Fruit fly (Drosophila melanogaster) whole organism, prepupa: ENCODE data around the gene CG13045.

ENCODE experiments used
- Blimp-1 ChIP-seq: fragments of 200-800 bp; sonication (Bioruptor generic); optimal IDR thresholded peaks from 3 replicates; lab custom pipeline; 2017; ENCODE audit warnings: missing biosample characterization, missing genetic modification characterization, mild to moderate bottlenecking, moderate library complexity, missing genetic modification reagents
- CG10669 ChIP-seq: fragments of 200-800 bp; sonication (Bioruptor generic); optimal IDR thresholded peaks from 3 replicates; lab custom pipeline; 2018; ENCODE audit warnings: missing biosample characterization, mild to moderate bottlenecking, missing genetic modification characterization, moderate library complexity
- CG11294 ChIP-seq: fragments of 200-800 bp; sonication (Bioruptor generic); IDR thresholded peaks from 2 replicates; pipeline ENCODE4 v1.3.6; 2022; ENCODE audit warnings: missing biosample characterization, missing genetic modification characterization
- CG11762 ChIP-seq: fragments of 200-800 bp; sonication (Bioruptor generic); optimal IDR thresholded peaks from 3 replicates; lab custom pipeline; 2016; ENCODE audit warnings: missing biosample characterization, missing genetic modification characterization; ENCODE audit not compliant: insufficient read depth
- CG15336 ChIP-seq: fragments of 200-800 bp; sonication (Bioruptor generic); IDR thresholded peaks from 2 replicates; pipeline ENCODE4 v1.3.6; 2022; ENCODE audit warnings: missing biosample characterization, missing genetic modification characterization
- CG1621 ChIP-seq: fragments of 200-800 bp; sonication (Bioruptor generic); optimal IDR thresholded peaks from 3 replicates; lab custom pipeline; 2018; ENCODE audit warnings: missing biosample characterization, mild to moderate bottlenecking, missing genetic modification characterization
- CG16779 ChIP-seq: fragments of 200-800 bp; sonication (Bioruptor generic); optimal IDR thresholded peaks from 3 replicates; lab custom pipeline; 2017; ENCODE audit warnings: missing biosample characterization, mild to moderate bottlenecking, missing genetic modification characterization
- CG3032 ChIP-seq: fragments of 200-800 bp; optimal IDR thresholded peaks from 2 replicates; lab custom pipeline; 2019; ENCODE audit warnings: missing biosample characterization, mild to moderate bottlenecking, missing genetic modification characterization, moderate library complexity
- CG34406 ChIP-seq: fragments of 200-800 bp; sonication (Bioruptor generic); optimal IDR thresholded peaks from 3 replicates; lab custom pipeline; 2016; ENCODE audit warnings: missing biosample characterization, missing genetic modification characterization
- CG4318 ChIP-seq: fragments of 200-800 bp; sonication (Bioruptor generic); optimal IDR thresholded peaks from 3 replicates; lab custom pipeline; 2017; ENCODE audit warnings: missing biosample characterization, mild to moderate bottlenecking, missing genetic modification characterization
- CG6792 ChIP-seq: fragments of 200-800 bp; sonication (Bioruptor generic); optimal IDR thresholded peaks from 3 replicates; lab custom pipeline; 2016; ENCODE audit warnings: missing biosample characterization, missing genetic modification characterization
- CG6854 ChIP-seq: fragments of 200-800 bp; sonication (Bioruptor generic); optimal IDR thresholded peaks from 2 replicates; lab custom pipeline; 2017; ENCODE audit warnings: missing biosample characterization, mild to moderate bottlenecking, missing genetic modification characterization
- CG7368 ChIP-seq: fragments of 200-800 bp; sonication (Bioruptor generic); optimal IDR thresholded peaks from 3 replicates; lab custom pipeline; 2016; ENCODE audit warnings: missing biosample characterization, missing genetic modification characterization
- CG8119 ChIP-seq: fragments of 200-800 bp; sonication (Bioruptor generic); IDR thresholded peaks from 3 replicates; pipeline ENCODE4 v1.3.6; 2022; ENCODE audit warnings: missing biosample characterization, missing genetic modification characterization
- CG8319 ChIP-seq: fragments of 200-800 bp; sonication (Bioruptor generic); optimal IDR thresholded peaks from 3 replicates; lab custom pipeline; 2016; ENCODE audit warnings: missing biosample characterization, missing genetic modification characterization
- CG8632 ChIP-seq: fragments of 200-800 bp; sonication (Bioruptor generic); optimal IDR thresholded peaks from 3 replicates; lab custom pipeline; 2016; ENCODE audit warnings: missing biosample characterization, missing genetic modification characterization
- CG9139 ChIP-seq: fragments of 200-800 bp; sonication (Bioruptor generic); optimal IDR thresholded peaks from 3 replicates; lab custom pipeline; 2017; ENCODE audit warnings: missing biosample characterization, mild to moderate bottlenecking, missing genetic modification characterization
- Eip75B ChIP-seq: fragments of 200-800 bp; sonication (Bioruptor generic); optimal IDR thresholded peaks from 3 replicates; lab custom pipeline; 2016; ENCODE audit warnings: missing biosample characterization, missing genetic modification characterization
- Eip78C ChIP-seq: fragments of 200-800 bp; sonication (Bioruptor generic); peaks from one replicate; lab custom pipeline; 2016; ENCODE audit warnings: missing biosample characterization, missing genetic modification characterization
- Eip93F ChIP-seq: fragments of 200-800 bp; sonication (Bioruptor generic); optimal IDR thresholded peaks from 2 replicates; lab custom pipeline; 2016; ENCODE audit warnings: missing biosample characterization, mild to moderate bottlenecking, missing genetic modification characterization
- Ets21C ChIP-seq: fragments of 200-800 bp; sonication (Bioruptor generic); optimal IDR thresholded peaks from 3 replicates; lab custom pipeline; 2016; ENCODE audit warnings: missing biosample characterization, missing genetic modification characterization
- Ets96B ChIP-seq: fragments of 200-800 bp; optimal IDR thresholded peaks from 2 replicates; lab custom pipeline; 2019; ENCODE audit warnings: missing biosample characterization, mild to moderate bottlenecking, missing genetic modification characterization, moderate library complexity
- Gug ChIP-seq: fragments of 200-800 bp; sonication (Bioruptor generic); IDR thresholded peaks from 2 replicates; pipeline ENCODE4 v1.3.6; 2022; ENCODE audit warnings: missing biosample characterization, missing genetic modification characterization
- Hr38 ChIP-seq: sonication (Bioruptor generic); optimal IDR thresholded peaks from 2 replicates; lab custom pipeline; 2016; ENCODE audit warnings: missing biosample characterization, missing genetic modification characterization
- Hr39 ChIP-seq: fragments of 200-800 bp; sonication (Bioruptor generic); optimal IDR thresholded peaks from 2 replicates; lab custom pipeline; 2016; ENCODE audit warnings: missing biosample characterization, missing genetic modification characterization
- Lpt ChIP-seq: fragments of 200-800 bp; sonication (Bioruptor generic); optimal IDR thresholded peaks from 3 replicates; lab custom pipeline; 2016; ENCODE audit warnings: missing biosample characterization, missing genetic modification characterization
- Met ChIP-seq: fragments of 200-800 bp; sonication (Bioruptor generic); optimal IDR thresholded peaks from 3 replicates; lab custom pipeline; 2016; ENCODE audit warnings: missing biosample characterization, missing genetic modification characterization
- Smox ChIP-seq: fragments of 200-800 bp; sonication (Bioruptor generic); optimal IDR thresholded peaks from 3 replicates; lab custom pipeline; 2016; ENCODE audit warnings: missing biosample characterization, missing genetic modification characterization
- Sox14 ChIP-seq: fragments of 200-800 bp; sonication (Bioruptor generic); optimal IDR thresholded peaks from 3 replicates; lab custom pipeline; 2016; ENCODE audit warnings: missing biosample characterization, missing genetic modification characterization
- acj6 ChIP-seq: fragments of 200-800 bp; sonication (Bioruptor generic); optimal IDR thresholded peaks from 3 replicates; lab custom pipeline; 2016; ENCODE audit warnings: missing biosample characterization, missing genetic modification characterization
- cyc ChIP-seq: fragments of 200-800 bp; sonication (Bioruptor generic); optimal IDR thresholded peaks from 3 replicates; lab custom pipeline; 2016; ENCODE audit warnings: missing biosample characterization, missing genetic modification characterization
- esn ChIP-seq: fragments of 200-800 bp; sonication (Bioruptor generic); optimal IDR thresholded peaks from 2 replicates; lab custom pipeline; 2016; ENCODE audit warnings: missing biosample characterization, mild to moderate bottlenecking, missing genetic modification characterization, moderate library complexity
- fd59A ChIP-seq: fragments of 200-800 bp; sonication (Bioruptor generic); optimal IDR thresholded peaks from 2 replicates; lab custom pipeline; 2017; ENCODE audit warnings: missing biosample characterization, mild to moderate bottlenecking, missing genetic modification characterization, missing genetic modification reagents
- fd85E ChIP-seq: fragments of 200-800 bp; sonication (Bioruptor generic); optimal IDR thresholded peaks from 3 replicates; lab custom pipeline; 2016; ENCODE audit warnings: missing biosample characterization, missing genetic modification characterization
- fkh ChIP-seq: fragments of 200-800 bp; sonication (Bioruptor generic); optimal IDR thresholded peaks from 3 replicates; lab custom pipeline; 2017; ENCODE audit warnings: missing biosample characterization, mild to moderate bottlenecking, missing genetic modification characterization, moderate library complexity
- lz ChIP-seq: fragments of 200-800 bp; sonication (Bioruptor generic); optimal IDR thresholded peaks from 3 replicates; lab custom pipeline; 2016; ENCODE audit warnings: missing biosample characterization, missing genetic modification characterization
- net ChIP-seq: fragments of 200-800 bp; sonication (Bioruptor generic); optimal IDR thresholded peaks from 3 replicates; lab custom pipeline; 2016; ENCODE audit warnings: missing biosample characterization, missing genetic modification characterization
- pdm3 ChIP-seq: fragments of 200-800 bp; sonication (Bioruptor generic); optimal IDR thresholded peaks from 3 replicates; lab custom pipeline; 2016; ENCODE audit warnings: missing biosample characterization, missing genetic modification characterization
- salr ChIP-seq, 2 experiments: fragments of 200-800 bp; sonication (Bioruptor generic); optimal IDR thresholded peaks; 3 replicates each; lab custom pipeline; 2016 to 2018; ENCODE audit warnings: missing biosample characterization in 2 of 2, missing genetic modification characterization in 2 of 2, mild to moderate bottlenecking in 1 of 2
- ss ChIP-seq, 2 experiments: fragments of 200-800 bp; sonication (Bioruptor generic); optimal IDR thresholded peaks; 2 replicates in 1 of 2; 3 replicates in 1 of 2; lab custom pipeline; 2017 to 2018; ENCODE audit warnings: mild to moderate bottlenecking in 2 of 2, missing biosample characterization in 2 of 2, missing genetic modification characterization in 2 of 2, moderate library complexity in 1 of 2
- svp ChIP-seq: fragments of 200-800 bp; sonication (Bioruptor generic); peaks from one replicate; lab custom pipeline; 2016; ENCODE audit warnings: missing biosample characterization, missing genetic modification characterization
- vri ChIP-seq: fragments of 200-800 bp; sonication (Bioruptor generic); optimal IDR thresholded peaks from 3 replicates; lab custom pipeline; 2016; ENCODE audit warnings: missing biosample characterization, mild to moderate bottlenecking, missing genetic modification characterization

The CG13045 gene

dm6 chr3L:16323372-16323771, 32.6 kb upstream of the CG13045 start, which contains the start of gene CG13059:
TSS of gene CG13059 (plus strand) at chr3L:16323672.
- TF ChIP-seq CG9139 (GFP tag; lab: Kevin White, UChicago): no peak
- TF ChIP-seq fd59A (GFP tag; lab: Kevin White, UChicago): no peak
- no peak for TF ChIP-seq Ets96B
- no peak for TF ChIP-seq pdm3
- no peak for TF ChIP-seq Blimp-1
- TF ChIP-seq Gug (GFP tag; lab: Robert Waterston, UW): no peak
- no peak for TF ChIP-seq Eip75B (GFP tag; lab: Kevin White, UChicago)
- no peak for TF ChIP-seq ss (GFP tag; optimal IDR thresholded peaks at IDR 0.05; lab: Kevin White, UChicago)
- TF ChIP-seq fkh (GFP tag; lab: Kevin White, UChicago): no peak
- no peak for TF ChIP-seq CG16779 (tag; lab: Kevin White, UChicago)
- TF ChIP-seq Eip78C (GFP tag; lab: Kevin White, UChicago): no peak
- no peak for TF ChIP-seq Hr39 (GFP tag; lab: Kevin White, UChicago)
- TF ChIP-seq lz (GFP tag; lab: Kevin White, UChicago): no peak
- TF ChIP-seq CG3032: no peak

dm6 chr3L:16321172-16321571, 30.4 kb upstream of the CG13045 start, which contains the start of gene CG42718:
TSS of gene CG42718 (minus strand) at chr3L:16321272.
- TF ChIP-seq CG8119 (GFP tag; lab: Robert Waterston, UW) (no peak), Eip75B (GFP tag; lab: Kevin White, UChicago) (no peak), CG8632 (no peak), acj6 (no peak), Ets96B (no peak), CG7368 (GFP tag; lab: Kevin White, UChicago) (no peak), vri (GFP tag; lab: Kevin White, UChicago) (no peak), Ets21C (GFP tag; lab: Kevin White, UChicago) (no peak), ss (GFP tag; optimal IDR thresholded peaks at IDR 0.05; lab: Kevin White, UChicago) (no peak), CG16779 (tag; lab: Kevin White, UChicago) (no peak), svp (GFP tag; lab: Kevin White, UChicago) (no peak), CG8319 (GFP tag; lab: Kevin White, UChicago) (no peak), net (GFP tag; lab: Kevin White, UChicago) (no peak), Hr39 (GFP tag; lab: Kevin White, UChicago) (no peak), Gug (GFP tag; lab: Robert Waterston, UW) (no peak), fd85E (no peak), CG15336 (GFP tag; lab: Robert Waterston, UW) (no peak), CG34406 (GFP tag; lab: Kevin White, UChicago) (no peak)

- TF ChIP-seq Sox14 (no peak), net (GFP tag; lab: Kevin White, UChicago) (no peak), salr (GFP tag; optimal IDR thresholded peaks at IDR 0.05; lab: Kevin White, UChicago) (no peak), CG15336 (GFP tag; lab: Robert Waterston, UW) (no peak), Met (GFP tag; lab: Kevin White, UChicago) (no peak), CG6792 (GFP tag; lab: Kevin White, UChicago) (no peak), CG7368 (GFP tag; lab: Kevin White, UChicago) (no peak), CG10669 (no peak), CG4318 (no peak), Smox (GFP tag; lab: Kevin White, UChicago) (no peak), Ets96B (no peak), cyc (GFP tag; lab: Kevin White, UChicago) (no peak), CG8632 (no peak), CG6854 (no peak)
These were observed 28.7 kb upstream of the CG13045 start, which contains the start of the genes CG13041 and CG13060 for dm6 chr3L:16319399-16319906. TSS of gene CG13041 (minus strand) at chr3L:16319526. TSS of gene CG13060 (plus strand) at chr3L:16319856.

dm6 chr3L:16317724-16318123, 27.0 kb upstream of the CG13045 start, which contains the start of gene Nplp3:
TSS of gene Nplp3 (plus strand) at chr3L:16318024.
- no peak for TF ChIP-seq fkh (GFP tag; lab: Kevin White, UChicago)
- no peak for TF ChIP-seq Hr38 (GFP tag; lab: Kevin White, UChicago)
- TF ChIP-seq CG6792 (GFP tag; lab: Kevin White, UChicago): no peak
- TF ChIP-seq fd85E: no peak
- no peak for TF ChIP-seq CG11294 (GFP tag; lab: Robert Waterston, UW)
- TF ChIP-seq acj6: no peak
- TF ChIP-seq net (GFP tag; lab: Kevin White, UChicago): no peak
- TF ChIP-seq Lpt (GFP tag; lab: Kevin White, UChicago): no peak
- no peak for TF ChIP-seq esn
- TF ChIP-seq CG11762 (GFP tag; lab: Kevin White, UChicago): no peak
- no peak for TF ChIP-seq Eip93F (GFP tag; lab: Kevin White, UChicago)
- no peak for TF ChIP-seq CG7368 (GFP tag; lab: Kevin White, UChicago)
- no peak for TF ChIP-seq CG1621 (tag; lab: Kevin White, UChicago)
- no peak for TF ChIP-seq CG16779 (tag; lab: Kevin White, UChicago)
